Worm (Caenorhabditis elegans) whole organism, midembryonic: ENCODE results near the gene btb-12.

Experiments used
- cog-1 ChIP-seq: sonication (generic microtip); optimal IDR thresholded peaks from 2 replicates; lab custom pipeline; 2016; ENCODE audit warnings: missing genetic modification characterization, missing compliant biosample characterization
- ztf-23 ChIP-seq: fragments of 200-800 bp; sonication (Bioruptor generic); IDR thresholded peaks from 2 replicates; pipeline ENCODE4 v1.3.6; 2022; ENCODE audit warnings: missing genetic modification reagents, missing genetic modification characterization, missing compliant biosample characterization

- TF ChIP-seq ztf-23 (no peak), cog-1 (tag; lab: Kevin White, UChicago) (no peak)
Observed at ce11 chrII:1635969-1636368, 19.0 kb upstream of the btb-12 start.
